Worm (Caenorhabditis elegans): Measurements from ENCODE around the gene ZK632.14.

ZK632.14 gene

ce11 chrIII:9849950-9850349 lies 36.7 kb downstream of the ZK632.14 start (continued):
- no peak for TF ChIP-seq lin-13 (GFP tag; optimal IDR thresholded peaks at IDR 0.05)

- TF ChIP-seq cey-2 (tag; optimal IDR thresholded peaks at IDR 0.05; ENCODE audit: borderline replicate concordance, insufficient read depth) (no peak), dmd-6 (GFP tag; IDR thresholded peaks at IDR 0.05) (peak; percentile 39; the same call in 1 of the 2 replicates), hlh-11 (tag; optimal IDR thresholded peaks at IDR 0.05) (peak; percentile 18), lin-13 (GFP tag; optimal IDR thresholded peaks at IDR 0.05) (no peak), nhr-10 (tag; optimal IDR thresholded peaks at IDR 0.05) (peak; percentile 10), ceh-44 (GFP tag; IDR thresholded peaks at IDR 0.05) (no peak), unc-130 (GFP tag; optimal IDR thresholded peaks at IDR 0.05) (no peak), nhr-28 (tag; optimal IDR thresholded peaks at IDR 0.05) (peak; percentile 51), nhr-77 (tag; optimal IDR thresholded peaks at IDR 0.05) (no peak), dve-1 (tag; optimal IDR thresholded peaks at IDR 0.05; ENCODE audit: insufficient read depth) (peak; percentile 8), ces-1 (GFP tag; optimal IDR thresholded peaks at IDR 0.05) (no peak), daf-16 (GFP tag; optimal IDR thresholded peaks at IDR 0.05) (no peak), daf-16 (tag; optimal IDR thresholded peaks at IDR 0.05) (peak; percentile 62)
Measured at ce11 chrIII:9850877-9851276, 37.6 kb downstream of the ZK632.14 start.

- TF ChIP-seq set-16 (GFP tag; IDR thresholded peaks at IDR 0.05) (0 out of 2 replicates have a peak, but pooled peaks have one; percentile 17), hlh-30 (tag; optimal IDR thresholded peaks at IDR 0.05; ENCODE audit: insufficient read depth) (peak; percentile 13), mep-1 (tag; optimal IDR thresholded peaks at IDR 0.05) (peak; percentile 8), dve-1 (tag; optimal IDR thresholded peaks at IDR 0.05; ENCODE audit: insufficient read depth) (no peak), aha-1 (tag) (peak; percentile 54)
Measured at ce11 chrIII:9851547-9851946, 38.3 kb downstream of the ZK632.14 start, which contains the start of gene K11H3.3. K11H3.3 (plus strand) TSS chrIII:9851854.

ce11 chrIII:9853667-9854620 lies 40.7 kb downstream of the ZK632.14 start:
- TF ChIP-seq mxl-2 (GFP tag; conservative IDR thresholded peaks at IDR 0.05) (no peak), F44E2.7 (GFP tag; IDR thresholded peaks at IDR 0.05) (no peak), daf-16 (GFP tag; optimal IDR thresholded peaks at IDR 0.05) (no peak), daf-16 (tag; optimal IDR thresholded peaks at IDR 0.05) (peak; percentile 1), ama-1 (optimal IDR thresholded peaks at IDR 0.05) (no peak), D1046.2 (GFP tag; IDR thresholded peaks at IDR 0.05) (no peak), Y48G9A.11 (GFP tag; IDR thresholded peaks at IDR 0.05) (no peak), zip-11 (GFP tag; IDR thresholded peaks at IDR 0.05) (no peak), dmd-9 (GFP tag; IDR thresholded peaks at IDR 0.05) (no peak), php-3 (GFP tag; IDR thresholded peaks at IDR 0.05) (0 out of 2 replicates have a peak, but pooled peaks have one; percentile 35), nhr-77 (tag; optimal IDR thresholded peaks at IDR 0.05) (no peak), aha-1 (tag) (peak; percentile 1), T26A8.4 (GFP tag; IDR thresholded peaks at IDR 0.05) (no peak), daf-19 (GFP tag; conservative IDR thresholded peaks at IDR 0.05) (no peak), fos-1 (tag; optimal IDR thresholded peaks at IDR 0.05) (no peak), nhr-11 (tag; optimal IDR thresholded peaks at IDR 0.05) (no peak), spr-3 (GFP tag; optimal IDR thresholded peaks at IDR 0.05) (no peak), attf-4 (tag; optimal IDR thresholded peaks at IDR 0.05) (no peak), cey-2 (tag; optimal IDR thresholded peaks at IDR 0.05; ENCODE audit: borderline replicate concordance, insufficient read depth) (no peak), ctbp-1 (GFP tag; IDR thresholded peaks at IDR 0.05) (no peak), mep-1 (tag; optimal IDR thresholded peaks at IDR 0.05) (peak; percentile 48), jun-1 (tag; optimal IDR thresholded peaks at IDR 0.05) (no peak), nhr-102 (tag; optimal IDR thresholded peaks at IDR 0.05) (no peak), nhr-76 (tag; optimal IDR thresholded peaks at IDR 0.05) (no peak), dmd-6 (GFP tag; IDR thresholded peaks at IDR 0.05) (no peak), Y105C5A.15 (GFP tag; IDR thresholded peaks at IDR 0.05) (0 out of 2 replicates have a peak, but pooled peaks have one; percentile 27), dpl-1 (GFP tag; optimal IDR thresholded peaks at IDR 0.05) (no peak), ceh-28 (tag; optimal IDR thresholded peaks at IDR 0.05) (no peak), lin-15B (tag; optimal IDR thresholded peaks at IDR 0.05) (no peak), arid-1 (GFP tag; conservative IDR thresholded peaks at IDR 0.05) (no peak), ceh-44 (GFP tag; IDR thresholded peaks at IDR 0.05) (no peak), gei-8 (GFP tag; optimal IDR thresholded peaks at IDR 0.05) (no peak), hmg-1.1 (GFP tag; IDR thresholded peaks at IDR 0.05) (no peak), sdz-12 (GFP tag; optimal IDR thresholded peaks at IDR 0.05) (no peak)

Data from whole organism, L4 larva.